Fruit fly (Drosophila melanogaster): Measurements from ENCODE around the gene fbp.

The fbp gene

DNA sequence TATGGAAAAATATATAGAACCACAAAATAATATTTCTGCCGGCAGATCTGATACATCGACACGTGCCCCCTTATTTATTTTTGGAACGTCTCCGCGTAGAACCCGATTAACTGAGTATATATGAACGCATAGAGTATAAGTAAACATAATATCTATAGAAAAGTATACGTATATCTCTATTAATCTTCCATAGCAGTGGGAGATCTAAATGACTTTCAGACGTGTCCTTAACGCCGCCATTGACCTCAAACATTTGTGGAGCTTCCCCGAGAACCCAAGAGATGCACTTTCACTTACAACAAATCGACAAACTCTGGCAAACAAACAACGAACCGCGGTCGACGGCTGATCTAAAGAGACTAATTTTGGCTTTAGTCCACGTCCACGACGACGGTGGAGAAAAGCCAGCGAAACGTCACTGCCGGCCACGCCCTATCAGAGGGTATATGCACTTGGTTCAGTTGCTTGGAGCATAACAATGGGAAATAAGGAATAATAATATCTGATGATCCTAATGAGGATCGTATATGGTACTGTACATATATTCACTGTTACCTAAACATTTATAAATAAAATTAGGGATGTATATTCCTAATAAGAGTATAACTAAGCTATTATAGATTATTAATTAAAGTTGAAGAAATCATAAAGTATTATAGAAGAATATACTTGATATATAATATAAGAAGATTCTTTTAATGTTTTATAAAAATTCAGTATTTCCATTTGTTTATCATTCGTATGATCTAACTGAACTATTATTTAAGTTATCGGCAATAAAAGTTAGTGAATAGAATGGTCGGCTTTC lies at the start of gene fbp (continued):
- TF ChIP-seq Gsc (GFP tag; IDR thresholded peaks at IDR 0.05) (no peak), Elba2 (GFP tag; optimal IDR thresholded peaks at IDR 0.05) (no peak), CG3163 (GFP tag; optimal IDR thresholded peaks at IDR 0.05) (peak; percentile 83), pan (optimal IDR thresholded peaks at IDR 0.05) (no peak), pan (GFP tag; optimal IDR thresholded peaks at IDR 0.05 in 1 of 2, IDR thresholded peaks at IDR 0.05 in 1 of 2) (no peak), shn (GFP tag; optimal IDR thresholded peaks at IDR 0.05) (no peak), Eip74EF (GFP tag; optimal IDR thresholded peaks at IDR 0.05) (peak in 1 of 2 experiments; percentile 70), Drgx (GFP tag; IDR thresholded peaks at IDR 0.05) (no peak), CG4820 (GFP tag; optimal IDR thresholded peaks at IDR 0.05) (peak; percentile 41), dati (GFP tag; IDR thresholded peaks at IDR 0.05) (no peak), tna (GFP tag; IDR thresholded peaks at IDR 0.05; ENCODE audit: partially characterized antibody) (no peak), Camta (GFP tag; optimal IDR thresholded peaks at IDR 0.05) (no peak), TFAM (GFP tag; optimal IDR thresholded peaks at IDR 0.05) (no peak), Atf6 (GFP tag; IDR thresholded peaks at IDR 0.05) (0 out of 2 replicates have a peak, but pooled peaks have one; percentile 38), knrl (GFP tag; IDR thresholded peaks at IDR 0.05; ENCODE audit: partially characterized antibody) (no peak), CG1647 (GFP tag; optimal IDR thresholded peaks at IDR 0.05) (no peak), CG17829 (tag; optimal IDR thresholded peaks at IDR 0.05) (peak; percentile 58), sna (GFP tag; IDR thresholded peaks at IDR 0.05; ENCODE audit: partially characterized antibody) (no peak), CG31224 (GFP tag; IDR thresholded peaks at IDR 0.05) (peak; percentile 49), mld (GFP tag; IDR thresholded peaks at IDR 0.05; ENCODE audit: partially characterized antibody) (no peak), CG7928 (GFP tag; optimal IDR thresholded peaks at IDR 0.05) (no peak), sc (optimal IDR thresholded peaks at IDR 0.05) (no peak), sc (GFP tag; optimal IDR thresholded peaks at IDR 0.05) (peak; percentile 39), otp (GFP tag; IDR thresholded peaks at IDR 0.05) (0 out of 3 replicates have a peak, but pooled peaks have one; percentile 43), gro (GFP tag; optimal IDR thresholded peaks at IDR 0.05) (no peak), Kr (GFP tag; optimal IDR thresholded peaks at IDR 0.05) (no peak), dimm (GFP tag; IDR thresholded peaks at IDR 0.05) (no peak), CG7357 (GFP tag; IDR thresholded peaks at IDR 0.05) (peak; percentile 46; the same call in 1 of the 3 replicates), Dfd (GFP tag; optimal IDR thresholded peaks at IDR 0.05) (no peak), repo (GFP tag; optimal IDR thresholded peaks at IDR 0.05) (no peak), CG13123 (GFP tag; optimal IDR thresholded peaks at IDR 0.05) (no peak), CG16813 (GFP tag; IDR thresholded peaks at IDR 0.05; ENCODE audit: partially characterized antibody) (no peak), BEAF-32 (GFP tag; optimal IDR thresholded peaks at IDR 0.05) (no peak), Xbp1 (GFP tag; optimal IDR thresholded peaks at IDR 0.05) (peak; percentile 70), CHES-1-like (GFP tag; optimal IDR thresholded peaks at IDR 0.05) (peak; percentile 11), CG16815 (GFP tag; optimal IDR thresholded peaks at IDR 0.05) (peak; percentile 68), Hr51 (GFP tag; optimal IDR thresholded peaks at IDR 0.05) (peak; percentile 50 to 72), eyg (GFP tag; optimal IDR thresholded peaks at IDR 0.05) (no peak), Atf-2 (GFP tag; optimal IDR thresholded peaks at IDR 0.05) (no peak), HmgZ (tag; optimal IDR thresholded peaks at IDR 0.05) (no peak), CG4360 (GFP tag; IDR thresholded peaks at IDR 0.05) (peak; percentile 10; the same call in 1 of the 2 replicates), crol (GFP tag; IDR thresholded peaks at IDR 0.05) (no peak), CG14050 (GFP tag; IDR thresholded peaks at IDR 0.05) (no peak), z (GFP tag; IDR thresholded peaks at IDR 0.05) (no peak), sqz (GFP tag; optimal IDR thresholded peaks at IDR 0.05) (peak; percentile 3), CG8924 (tag; optimal IDR thresholded peaks at IDR 0.05) (peak; percentile 86), CG2116 (GFP tag; optimal IDR thresholded peaks at IDR 0.05) (peak; percentile 36), slp2 (GFP tag; optimal IDR thresholded peaks at IDR 0.05) (no peak), crp (GFP tag; optimal IDR thresholded peaks at IDR 0.05) (peak in 1 of 2 experiments; percentile 26)
